Worm (Caenorhabditis elegans): ENCODE data around the gene Y56A3A.7.

DNA sequence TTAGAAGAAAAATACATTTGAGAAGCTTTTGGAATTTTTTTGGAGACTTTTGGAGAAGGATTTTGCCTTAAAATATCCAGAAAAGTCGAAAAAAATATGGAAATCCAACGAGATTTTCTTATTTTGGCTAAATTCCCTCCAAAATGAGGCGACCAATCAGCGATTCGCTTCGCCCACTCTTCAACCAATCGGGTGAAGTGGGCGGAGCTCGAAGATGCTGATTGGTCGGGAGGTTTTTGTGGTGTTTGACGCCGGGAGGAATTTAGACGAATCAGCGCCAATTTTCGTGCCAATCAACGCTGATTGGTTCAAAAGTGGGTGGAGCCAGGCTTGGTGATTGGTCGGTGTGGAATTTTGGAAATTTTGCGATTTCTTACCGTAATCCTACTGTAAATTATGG, 33.9 kb upstream of the Y56A3A.7 start:
- TF ChIP-seq unc-39 (tag; optimal IDR thresholded peaks at IDR 0.05) (no peak), pha-4 (GFP tag; IDR thresholded peaks at IDR 0.05) (no peak), pha-4 (tag; optimal IDR thresholded peaks at IDR 0.05) (no peak), mes-2 (tag; optimal IDR thresholded peaks at IDR 0.05; ENCODE audit: poor library complexity, severe bottlenecking) (no peak), unc-62 (GFP tag; optimal IDR thresholded peaks at IDR 0.05 in 1 of 2) (no peak), unc-62 (tag; optimal IDR thresholded peaks at IDR 0.05) (no peak), R02D3.7 (tag; optimal IDR thresholded peaks at IDR 0.05) (no peak), daf-12 (tag; optimal IDR thresholded peaks at IDR 0.05) (no peak), dve-1 (tag; optimal IDR thresholded peaks at IDR 0.05; ENCODE audit: insufficient read depth) (no peak), fkh-10 (GFP tag; optimal IDR thresholded peaks at IDR 0.05) (no peak), nhr-6 (tag; optimal IDR thresholded peaks at IDR 0.05) (no peak)
